Worm (Caenorhabditis elegans) whole organism, late embryonic: ENCODE results near the gene C41A3.2.

ENCODE experiments used
- ceh-31 ChIP-seq: sonication (generic microtip); optimal IDR thresholded peaks from 2 replicates; lab custom pipeline; 2016; ENCODE audit warnings: missing genetic modification characterization, missing compliant biosample characterization
- fkh-10 ChIP-seq: fragments of 150-350 bp; optimal IDR thresholded peaks from 2 replicates; lab custom pipeline; 2014; ENCODE audit warnings: missing biosample characterization, missing genetic modification reagents, missing genetic modification characterization
- madf-2 ChIP-seq: sonication (generic microtip); optimal IDR thresholded peaks from 2 replicates; lab custom pipeline; 2017; ENCODE audit warnings: missing genetic modification characterization, missing compliant biosample characterization
- pax-1 ChIP-seq: fragments of 150-350 bp; optimal IDR thresholded peaks from 2 replicates; lab custom pipeline; 2014; ENCODE audit warnings: missing biosample characterization, missing genetic modification characterization
- pqm-1 ChIP-seq: sonication (generic microtip); optimal IDR thresholded peaks from 2 replicates; lab custom pipeline; 2016; ENCODE audit warnings: missing genetic modification characterization, missing compliant biosample characterization

ce11 chrX:5447381-5447780 lies 33.2 kb upstream of the C41A3.2 start:
- TF ChIP-seq pax-1 (tag; lab: Kevin White, UChicago) (no peak), ceh-31 (tag; lab: Kevin White, UChicago) (no peak), madf-2 (tag; lab: Kevin White, UChicago) (no peak), fkh-10 (no peak), pqm-1 (tag; lab: Kevin White, UChicago) (no peak)
